Fruit fly (Drosophila melanogaster) S2 (cell line): ENCODE measurements around the gene CG12320.

ENCODE experiments used
- CG8478 ChIP-seq: fragments of >200 bp; optimal IDR thresholded peaks from 2 replicates; lab custom pipeline; 2018
- CTCF ChIP-seq, 2 experiments: fragments of >200 bp; optimal IDR thresholded peaks; 2 replicates each; lab custom pipeline; 2018

- no peak for TF ChIP-seq CG8478 (lab: Kevin White, UChicago)
- no peak for TF ChIP-seq CTCF (optimal IDR thresholded peaks at IDR 0.05; lab: Kevin White, UChicago)
These were observed 28.4 kb upstream of the CG12320 start for dm6 chr3R:18280866-18281473.
